Fruit fly (Drosophila melanogaster): ENCODE results near the gene CG43133.

DNA sequence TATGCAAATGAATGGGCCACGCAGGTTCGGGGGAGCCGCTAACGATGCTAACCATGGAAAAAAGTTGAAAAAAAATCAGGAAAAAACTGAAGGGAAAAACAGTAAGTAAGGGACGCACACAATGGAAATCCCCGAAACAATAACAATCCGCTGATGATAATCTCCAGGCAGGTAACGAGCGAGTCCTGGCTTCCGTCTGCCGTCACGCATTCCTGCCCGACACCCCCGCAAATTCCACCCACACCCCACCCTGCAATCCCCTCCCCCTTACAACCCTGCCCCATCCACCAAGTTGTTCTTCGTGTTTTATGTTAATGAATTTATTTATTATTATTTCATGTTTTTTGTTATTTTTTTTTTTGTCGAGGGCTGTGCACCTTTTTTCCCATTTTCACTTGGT, 21.3 kb upstream of the CG43133 start:
- TF ChIP-seq Mnt (GFP tag; optimal IDR thresholded peaks at IDR 0.05) (no peak), CG14711 (tag; optimal IDR thresholded peaks at IDR 0.05) (no peak), kay (GFP tag; ENCODE audit: borderline replicate concordance) (no peak), CG7101 (tag; optimal IDR thresholded peaks at IDR 0.05) (no peak), toe (GFP tag; optimal IDR thresholded peaks at IDR 0.05) (no peak), Crg-1 (GFP tag; optimal IDR thresholded peaks at IDR 0.05) (no peak), CG33017 (tag; optimal IDR thresholded peaks at IDR 0.05) (no peak), CG7045 (GFP tag; optimal IDR thresholded peaks at IDR 0.05) (no peak), ovo (GFP tag; optimal IDR thresholded peaks at IDR 0.05) (no peak), Clk (GFP tag; optimal IDR thresholded peaks at IDR 0.05) (no peak), CG5204 (GFP tag; optimal IDR thresholded peaks at IDR 0.05) (no peak), CG12768 (GFP tag; optimal IDR thresholded peaks at IDR 0.05) (no peak)

Data from whole organism, adult.